Worm (Caenorhabditis elegans) whole organism, midembryonic: ENCODE results near the gene F16G10.5.

Experiments
- T22C8.4 ChIP-seq: fragments of 200-800 bp; sonication (Bioruptor generic); IDR thresholded peaks from 2 replicates; pipeline ENCODE4 v1.3.6; 2022; ENCODE audit warnings: missing genetic modification characterization, missing compliant biosample characterization
- cog-1 ChIP-seq: sonication (generic microtip); optimal IDR thresholded peaks from 2 replicates; lab custom pipeline; 2016; ENCODE audit warnings: missing genetic modification characterization, missing compliant biosample characterization
- flt-1 ChIP-seq: fragments of 200-800 bp; sonication (Bioruptor generic); IDR thresholded peaks from 2 replicates; pipeline ENCODE4 v1.3.6; 2022; ENCODE audit warnings: missing genetic modification characterization, missing compliant biosample characterization
- klf-2 ChIP-seq: fragments of 200-800 bp; sonication (Bioruptor generic); conservative IDR thresholded peaks from 2 replicates; pipeline ENCODE4 v1.3.6; 2022; ENCODE audit warnings: missing genetic modification reagents, missing genetic modification characterization, missing compliant biosample characterization
- med-1 ChIP-seq: sonication (generic microtip); optimal IDR thresholded peaks from 2 replicates; lab custom pipeline; 2017; ENCODE audit warnings: missing genetic modification characterization, mild to moderate bottlenecking, missing compliant biosample characterization, antibody characterized with exemption, missing genetic modification reagents; ENCODE audit not compliant: insufficient read depth
- ref-1 ChIP-seq: fragments of 200-800 bp; sonication (Bioruptor generic); conservative IDR thresholded peaks from 2 replicates; pipeline ENCODE4 v1.3.6; 2022; ENCODE audit warnings: missing genetic modification reagents, missing genetic modification characterization, missing compliant biosample characterization
- tab-1 ChIP-seq: fragments of 200-800 bp; sonication (Bioruptor generic); IDR thresholded peaks from 2 replicates; pipeline ENCODE4 v1.3.6; 2022; ENCODE audit warnings: missing genetic modification characterization, missing compliant biosample characterization
- ztf-23 ChIP-seq: fragments of 200-800 bp; sonication (Bioruptor generic); IDR thresholded peaks from 2 replicates; pipeline ENCODE4 v1.3.6; 2022; ENCODE audit warnings: missing genetic modification reagents, missing genetic modification characterization, missing compliant biosample characterization
- ztf-29 ChIP-seq: fragments of 200-800 bp; sonication (Bioruptor generic); IDR thresholded peaks from 2 replicates; pipeline ENCODE4 v1.3.6; 2022; ENCODE audit warnings: missing genetic modification reagents, missing genetic modification characterization, missing compliant biosample characterization

The F16G10.5 gene

DNA sequence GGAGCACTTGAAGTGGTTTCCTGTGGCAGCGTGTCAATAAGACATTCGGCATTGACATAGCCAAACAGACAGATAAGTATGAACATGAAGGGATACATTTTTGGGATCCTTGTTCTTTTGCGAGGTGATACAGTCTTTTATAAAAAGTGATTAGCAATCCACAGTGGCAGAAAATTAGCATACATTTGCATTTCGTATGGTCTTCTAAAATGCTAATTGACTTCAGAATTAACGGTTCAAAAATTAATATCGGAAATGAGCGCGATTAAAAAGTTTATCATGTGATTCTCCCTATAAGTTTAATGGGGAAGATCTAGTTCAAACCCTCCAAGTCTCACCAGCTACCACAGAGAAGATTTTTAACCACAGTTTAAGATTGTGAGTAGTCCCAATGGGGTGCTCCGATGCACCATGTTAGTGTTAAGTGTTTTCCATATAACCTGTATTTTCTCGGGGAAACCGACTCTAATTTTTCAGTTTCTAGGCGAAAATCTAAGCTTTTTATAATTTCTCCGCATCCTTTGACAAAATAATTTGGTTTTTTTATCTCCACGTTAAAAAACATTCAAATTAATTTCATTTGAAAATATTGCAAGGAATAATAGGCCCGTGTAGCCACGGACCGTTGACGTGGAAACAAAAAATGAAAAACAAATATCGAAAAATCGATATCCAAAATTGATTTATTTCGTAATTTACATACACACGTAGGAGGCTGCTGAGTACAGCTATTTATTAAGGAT, at the start of gene F16G10.5, which contains the start of gene F43C11.12:
Gene F16G10.5 (plus strand): TSS at position 693 of the 743 bp plus-strand sequence.
Gene F43C11.12 (minus strand): TSS at position 101 of the 743 bp plus-strand sequence.
- TF ChIP-seq med-1 (GFP tag; lab: Kevin White, UChicago) = no peak
- TF ChIP-seq klf-2 = no peak
- TF ChIP-seq cog-1 (tag; lab: Kevin White, UChicago) = no peak
- TF ChIP-seq ztf-23 = no peak
- TF ChIP-seq ztf-29 = no peak
- TF ChIP-seq ref-1 = no peak
- no peak for TF ChIP-seq tab-1 (GFP tag; lab: Robert Waterston, UW)
- TF ChIP-seq T22C8.4 (GFP tag; lab: Robert Waterston, UW) = no peak
- no peak for TF ChIP-seq flt-1

- TF ChIP-seq flt-1 (no peak), med-1 (GFP tag; lab: Kevin White, UChicago) (no peak), cog-1 (tag; lab: Kevin White, UChicago) (no peak), ztf-29 (no peak)
These were observed 49.2 kb upstream of the F16G10.5 start, which contains the start of the genes ZK1240.5 and ZK1240.9 for ce11 chrII:2317883-2318357. ZK1240.5 (minus strand) TSS chrII:2317933. ZK1240.9 (plus strand) TSS chrII:2318189.

ce11 chrII:2320097-2320496, 47.0 kb upstream of the F16G10.5 start, which contains the start of gene ZK1240.3:
ZK1240.3 (plus strand) TSS chrII:2320334.
- no peak for TF ChIP-seq ref-1
- no peak for TF ChIP-seq flt-1
- no peak for TF ChIP-seq T22C8.4 (GFP tag; lab: Robert Waterston, UW)
- no peak for TF ChIP-seq med-1 (GFP tag; lab: Kevin White, UChicago)

DNA sequence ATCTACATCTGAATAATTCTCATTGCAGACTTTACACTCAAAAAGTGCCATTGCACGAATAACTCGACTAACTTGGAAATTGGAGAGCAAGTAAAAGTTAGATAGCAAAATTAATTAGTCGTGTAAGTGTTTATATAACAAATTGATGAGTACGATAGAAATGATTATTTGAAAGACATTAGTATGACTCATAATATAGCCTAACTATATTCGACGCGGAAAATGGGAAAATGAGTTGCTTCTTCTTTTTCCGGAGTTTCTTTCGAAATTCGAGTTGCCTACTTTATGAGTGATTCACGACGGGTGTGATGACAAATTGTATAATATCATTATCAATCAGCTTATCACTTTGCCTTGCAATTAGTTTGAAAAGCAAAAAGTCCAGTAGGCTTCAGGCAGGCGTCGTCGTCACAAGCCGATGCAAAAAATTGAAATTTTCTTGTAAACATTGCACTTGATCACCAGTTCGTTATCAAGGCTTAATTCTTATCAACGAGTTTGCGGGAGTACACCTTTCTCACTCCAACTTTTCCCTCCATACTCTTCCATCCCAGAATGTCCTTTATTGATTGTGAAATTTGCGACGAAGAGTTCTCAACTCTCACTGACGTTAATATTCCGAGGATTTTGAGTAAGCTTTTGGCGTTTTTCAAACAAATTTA, 44.1 kb upstream of the F16G10.5 start, which contains the start of the genes ZK1240.6 and ZK1240.2:
Gene ZK1240.6 (minus strand): TSS at position 51 of the 662 bp plus-strand sequence.
Gene ZK1240.2 (plus strand): TSS at position 520 of the 662 bp plus-strand sequence.
- no peak for TF ChIP-seq klf-2
- no peak for TF ChIP-seq ztf-29
- no peak for TF ChIP-seq tab-1 (GFP tag; lab: Robert Waterston, UW)
- no peak for TF ChIP-seq med-1 (GFP tag; lab: Kevin White, UChicago)
- no peak for TF ChIP-seq cog-1 (tag; lab: Kevin White, UChicago)
- TF ChIP-seq flt-1 = no peak
- TF ChIP-seq T22C8.4 (GFP tag; lab: Robert Waterston, UW) = no peak
- no peak for TF ChIP-seq ref-1
- TF ChIP-seq ztf-23 = no peak

- no peak for TF ChIP-seq ztf-29
- TF ChIP-seq T22C8.4 (GFP tag; lab: Robert Waterston, UW) = no peak
- no peak for TF ChIP-seq med-1 (GFP tag; lab: Kevin White, UChicago)
These were observed 42.2 kb upstream of the F16G10.5 start, which contains the start of gene ZK1240.11 for ce11 chrII:2324956-2325355. ZK1240.11 (plus strand) TSS chrII:2325256.

DNA sequence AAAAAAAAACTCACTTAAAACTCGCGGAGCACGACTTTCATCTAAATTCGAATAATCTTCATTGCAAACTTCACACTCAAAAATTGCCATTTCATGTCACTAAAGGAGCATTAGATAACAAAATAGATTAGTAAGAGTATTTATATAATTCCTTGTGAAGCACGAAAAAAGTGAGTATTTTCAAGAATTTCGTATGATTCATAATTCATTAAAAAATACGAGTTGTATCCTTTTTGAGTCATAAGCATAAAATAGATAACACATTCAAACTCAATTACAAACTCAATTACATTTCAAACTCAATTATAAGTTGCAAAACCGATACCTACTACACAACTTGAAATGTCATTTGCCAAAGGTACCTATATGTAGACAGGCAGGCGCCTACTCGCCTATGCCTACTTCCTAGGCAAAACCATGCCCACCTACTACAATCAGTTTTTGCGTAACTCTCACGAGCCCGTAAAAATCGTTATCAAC, 38.1 kb upstream of the F16G10.5 start, which contains the start of the genes ZK1240.8 and ZK1240.1:
Gene ZK1240.8 (minus strand): TSS at position 101 of the 480 bp plus-strand sequence.
Gene ZK1240.1 (plus strand): TSS at position 430 of the 480 bp plus-strand sequence.
- no peak for TF ChIP-seq ztf-23
- TF ChIP-seq med-1 (GFP tag; lab: Kevin White, UChicago) = no peak
- TF ChIP-seq flt-1 = no peak
- no peak for TF ChIP-seq ztf-29
- no peak for TF ChIP-seq T22C8.4 (GFP tag; lab: Robert Waterston, UW)
- TF ChIP-seq tab-1 (GFP tag; lab: Robert Waterston, UW) = no peak
- no peak for TF ChIP-seq klf-2
- TF ChIP-seq ref-1 = no peak
- TF ChIP-seq cog-1 (tag; lab: Kevin White, UChicago) = no peak

- TF ChIP-seq flt-1 (peak; percentile 63), cog-1 (tag; lab: Kevin White, UChicago) (no peak)
These were observed 36.7 kb upstream of the F16G10.5 start for ce11 chrII:2330462-2330861.

ce11 chrII:2332220-2332619, 34.9 kb upstream of the F16G10.5 start, which contains the start of gene F43C11.8:
F43C11.8 (plus strand) TSS chrII:2332520.
- no peak for TF ChIP-seq cog-1 (tag; lab: Kevin White, UChicago)
- no peak for TF ChIP-seq ztf-29
- TF ChIP-seq ztf-23 = no peak
- no peak for TF ChIP-seq tab-1 (GFP tag; lab: Robert Waterston, UW)
- TF ChIP-seq med-1 (GFP tag; lab: Kevin White, UChicago) = no peak
- TF ChIP-seq flt-1 = no peak
- no peak for TF ChIP-seq T22C8.4 (GFP tag; lab: Robert Waterston, UW)
- no peak for TF ChIP-seq klf-2
- TF ChIP-seq ref-1 = no peak

ce11 chrII:2335572-2335971, 31.5 kb upstream of the F16G10.5 start, which contains the start of gene F43C11.7:
F43C11.7 (plus strand) TSS chrII:2335897.
- no peak for TF ChIP-seq ztf-29
- TF ChIP-seq ref-1 = no peak
- no peak for TF ChIP-seq T22C8.4 (GFP tag; lab: Robert Waterston, UW)
- TF ChIP-seq klf-2 = no peak
- no peak for TF ChIP-seq cog-1 (tag; lab: Kevin White, UChicago)

DNA sequence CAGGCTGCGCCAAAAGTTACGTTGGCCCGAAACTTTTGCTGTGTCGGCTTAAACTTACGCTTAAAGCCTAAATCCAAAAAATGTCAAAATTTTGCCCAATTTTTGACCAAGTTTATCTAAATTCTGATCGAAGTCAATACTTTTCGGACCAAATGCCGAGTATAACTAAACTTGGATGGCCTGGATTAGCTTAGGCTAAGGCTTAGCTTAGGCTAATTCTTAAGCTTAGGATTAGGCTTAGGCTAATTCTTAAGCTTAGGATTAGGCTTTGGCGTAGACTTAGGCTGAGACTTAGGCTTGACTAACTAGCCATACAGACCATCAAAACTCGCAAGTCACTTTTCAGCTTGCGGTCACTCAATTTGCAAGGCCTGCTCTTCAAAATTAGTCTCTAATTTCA, 30.9 kb upstream of the F16G10.5 start:
- TF ChIP-seq ztf-29 = no peak
- no peak for TF ChIP-seq flt-1
- no peak for TF ChIP-seq klf-2
- no peak for TF ChIP-seq tab-1 (GFP tag; lab: Robert Waterston, UW)
- TF ChIP-seq cog-1 (tag; lab: Kevin White, UChicago) = no peak
- TF ChIP-seq ztf-23 = no peak
- no peak for TF ChIP-seq T22C8.4 (GFP tag; lab: Robert Waterston, UW)
- no peak for TF ChIP-seq ref-1
- TF ChIP-seq med-1 (GFP tag; lab: Kevin White, UChicago) = no peak
